Fruit fly (Drosophila melanogaster) whole organism, embryonic: ENCODE data around the gene Osi2.

ENCODE experiments used
- Adf1 ChIP-seq: fragments of 200-800 bp; sonication (Bioruptor generic); IDR thresholded peaks from 2 replicates; pipeline ENCODE4 v1.3.6; 2022; ENCODE audit warnings: missing biosample characterization, missing genetic modification characterization
- Antp ChIP-seq: fragments of 200-800 bp; sonication (Bioruptor generic); optimal IDR thresholded peaks from 3 replicates; lab custom pipeline; 2016; ENCODE audit warnings: missing biosample characterization, missing genetic modification characterization
- Bdp1 ChIP-seq: fragments of 200-800 bp; sonication (Bioruptor generic); optimal IDR thresholded peaks from 3 replicates; lab custom pipeline; 2016; ENCODE audit warnings: missing biosample characterization, missing genetic modification characterization
- Blimp-1 ChIP-seq: fragments of 200-800 bp; sonication (Bioruptor generic); optimal IDR thresholded peaks from 3 replicates; lab custom pipeline; 2018; ENCODE audit warnings: missing biosample characterization, missing genetic modification characterization, mild to moderate bottlenecking, moderate library complexity, missing genetic modification reagents
- C15 ChIP-seq: fragments of 200-800 bp; sonication (Bioruptor generic); IDR thresholded peaks from 3 replicates; pipeline ENCODE4 v1.3.6; 2022; ENCODE audit warnings: missing biosample characterization, missing genetic modification characterization
- CG12299 ChIP-seq: fragments of 200-800 bp; sonication (Bioruptor generic); optimal IDR thresholded peaks from 2 replicates; lab custom pipeline; 2018; ENCODE audit warnings: missing biosample characterization, mild to moderate bottlenecking, missing genetic modification characterization
- CG13624 ChIP-seq: fragments of 200-800 bp; sonication (Bioruptor generic); optimal IDR thresholded peaks from 2 replicates; lab custom pipeline; 2016; ENCODE audit warnings: missing biosample characterization, missing genetic modification characterization
- CG13894 ChIP-seq: fragments of 200-800 bp; sonication (Bioruptor generic); optimal IDR thresholded peaks from 3 replicates; lab custom pipeline; 2018; ENCODE audit warnings: missing biosample characterization, mild to moderate bottlenecking, missing genetic modification characterization, moderate library complexity
- CG15073 ChIP-seq: fragments of 200-800 bp; sonication (Bioruptor generic); optimal IDR thresholded peaks from 2 replicates; lab custom pipeline; 2016; ENCODE audit warnings: missing biosample characterization, missing genetic modification characterization
- CG15514 ChIP-seq: fragments of 200-800 bp; sonication (Bioruptor generic); optimal IDR thresholded peaks from 3 replicates; lab custom pipeline; 2017; ENCODE audit warnings: missing biosample characterization, missing genetic modification characterization, mild to moderate bottlenecking, moderate library complexity, missing genetic modification reagents
- CG17359 ChIP-seq: fragments of 200-800 bp; sonication (Bioruptor generic); optimal IDR thresholded peaks from 3 replicates; lab custom pipeline; 2018; ENCODE audit warnings: missing biosample characterization, mild to moderate bottlenecking, missing genetic modification characterization, moderate library complexity
- CG17912 ChIP-seq: fragments of 200-800 bp; sonication (Bioruptor generic); optimal IDR thresholded peaks from 2 replicates; lab custom pipeline; 2018; ENCODE audit warnings: missing biosample characterization, mild to moderate bottlenecking, missing genetic modification characterization
- CG18476 ChIP-seq: fragments of 200-800 bp; sonication (Bioruptor generic); optimal IDR thresholded peaks from 2 replicates; lab custom pipeline; 2016; ENCODE audit warnings: missing biosample characterization, mild to moderate bottlenecking, missing genetic modification characterization
- CG2875 ChIP-seq: fragments of 200-800 bp; sonication (Bioruptor generic); optimal IDR thresholded peaks from 2 replicates; lab custom pipeline; 2017; ENCODE audit warnings: missing biosample characterization, mild to moderate bottlenecking, missing genetic modification characterization, missing genetic modification reagents
- CG30020 ChIP-seq: fragments of 200-800 bp; optimal IDR thresholded peaks from 2 replicates; lab custom pipeline; 2019; ENCODE audit warnings: missing biosample characterization, mild to moderate bottlenecking, missing genetic modification characterization, moderate library complexity
- CG33557 ChIP-seq: fragments of 200-800 bp; sonication (Bioruptor generic); optimal IDR thresholded peaks from 2 replicates; lab custom pipeline; 2019; ENCODE audit warnings: missing biosample characterization, mild to moderate bottlenecking, missing genetic modification characterization, moderate library complexity
- CG3838 ChIP-seq: fragments of 200-800 bp; sonication (Bioruptor generic); optimal IDR thresholded peaks from 3 replicates; lab custom pipeline; 2016; ENCODE audit warnings: missing biosample characterization, missing genetic modification characterization
- CG5180 ChIP-seq: fragments of 200-800 bp; sonication (Bioruptor generic); optimal IDR thresholded peaks from 3 replicates; lab custom pipeline; 2017; ENCODE audit warnings: missing biosample characterization, missing genetic modification characterization, mild to moderate bottlenecking, moderate library complexity, missing genetic modification reagents
- CG5245 ChIP-seq: fragments of 200-800 bp; sonication (Bioruptor generic); optimal IDR thresholded peaks from 3 replicates; lab custom pipeline; 2016; ENCODE audit warnings: missing biosample characterization, missing genetic modification characterization
- CG6272 ChIP-seq: fragments of 200-800 bp; sonication (Bioruptor generic); IDR thresholded peaks from 2 replicates; pipeline ENCODE4 v1.3.6; 2022; ENCODE audit warnings: missing biosample characterization, missing genetic modification characterization
- CG8388 ChIP-seq: fragments of 200-800 bp; sonication (Bioruptor generic); optimal IDR thresholded peaks from 2 replicates; lab custom pipeline; 2019; ENCODE audit warnings: missing biosample characterization, mild to moderate bottlenecking, missing genetic modification characterization, moderate library complexity
- MBD-R2 ChIP-seq: fragments of 200-800 bp; sonication (Bioruptor generic); IDR thresholded peaks from 2 replicates; pipeline ENCODE4 v1.3.6; 2022; ENCODE audit warnings: missing biosample characterization, missing genetic modification characterization
- MTF-1 ChIP-seq: fragments of 200-800 bp; sonication (Bioruptor generic); optimal IDR thresholded peaks from 2 replicates; lab custom pipeline; 2018; ENCODE audit warnings: missing biosample characterization, mild to moderate bottlenecking, missing genetic modification characterization, borderline replicate concordance
- Max ChIP-seq: fragments of 200-800 bp; sonication (Bioruptor generic); optimal IDR thresholded peaks from 2 replicates; lab custom pipeline; 2016; ENCODE audit warnings: missing biosample characterization, mild to moderate bottlenecking, missing genetic modification characterization
- Six4 ChIP-seq: fragments of 200-800 bp; sonication (Bioruptor generic); optimal IDR thresholded peaks from 2 replicates; lab custom pipeline; 2016; ENCODE audit warnings: missing biosample characterization, missing genetic modification characterization
- Sox100B ChIP-seq: fragments of 200-800 bp; sonication (Bioruptor generic); optimal IDR thresholded peaks from 3 replicates; lab custom pipeline; 2018; ENCODE audit warnings: missing biosample characterization, mild to moderate bottlenecking, missing genetic modification characterization
- Sox102F ChIP-seq: fragments of 200-800 bp; sonication (Bioruptor generic); optimal IDR thresholded peaks from 2 replicates; lab custom pipeline; 2018; ENCODE audit warnings: missing biosample characterization, mild to moderate bottlenecking, missing genetic modification characterization, moderate library complexity
- Sry-δ ChIP-seq: fragments of 200-800 bp; sonication (Bioruptor generic); optimal IDR thresholded peaks from 2 replicates; lab custom pipeline; 2016; ENCODE audit warnings: missing biosample characterization, missing genetic modification characterization
- TFAM ChIP-seq: fragments of 200-800 bp; sonication (Bioruptor generic); optimal IDR thresholded peaks from 2 replicates; lab custom pipeline; 2017; ENCODE audit warnings: missing biosample characterization, missing genetic modification characterization, inconsistent platforms
- Vsx1 ChIP-seq: fragments of 200-800 bp; sonication (Bioruptor generic); optimal IDR thresholded peaks from 2 replicates; lab custom pipeline; 2017; ENCODE audit warnings: missing biosample characterization, mild to moderate bottlenecking, missing genetic modification characterization, missing genetic modification reagents
- Xrp1 ChIP-seq: fragments of 200-800 bp; sonication (Bioruptor generic); IDR thresholded peaks from 2 replicates; pipeline ENCODE4 v1.3.6; 2022; ENCODE audit warnings: missing biosample characterization, missing genetic modification characterization
- ab ChIP-seq: fragments of 200-800 bp; sonication (Bioruptor generic); optimal IDR thresholded peaks from 2 replicates; lab custom pipeline; 2016; ENCODE audit warnings: missing biosample characterization, missing genetic modification characterization
- ac ChIP-seq: fragments of 200-800 bp; sonication (Bioruptor generic); optimal IDR thresholded peaks from 3 replicates; lab custom pipeline; 2017; ENCODE audit warnings: missing biosample characterization, mild to moderate bottlenecking, missing genetic modification characterization
- bsh ChIP-seq, 2 experiments: fragments of 200-800 bp; sonication (Bioruptor generic); optimal IDR thresholded peaks; 2 replicates each; lab custom pipeline; 2017 to 2018; ENCODE audit warnings: mild to moderate bottlenecking in 2 of 2, missing biosample characterization in 2 of 2, missing genetic modification characterization in 2 of 2, moderate library complexity in 1 of 2
- dimm ChIP-seq: fragments of 200-800 bp; sonication (Bioruptor generic); IDR thresholded peaks from 2 replicates; pipeline ENCODE4 v1.3.6; 2022; ENCODE audit warnings: missing biosample characterization, missing genetic modification characterization
- dpn ChIP-seq, 2 experiments: fragments of 200-800 bp; sonication (Bioruptor generic); optimal IDR thresholded peaks; 3 replicates each; lab custom pipeline; 2016; ENCODE audit warnings: missing biosample characterization in 2 of 2, missing genetic modification characterization in 2 of 2
- eyg ChIP-seq: fragments of 200-800 bp; sonication (Bioruptor generic); optimal IDR thresholded peaks from 3 replicates; lab custom pipeline; 2016; ENCODE audit warnings: missing biosample characterization, missing genetic modification characterization
- fd3F ChIP-seq: fragments of 200-800 bp; sonication (Bioruptor generic); optimal IDR thresholded peaks from 2 replicates; lab custom pipeline; 2018; ENCODE audit warnings: missing biosample characterization, mild to moderate bottlenecking, missing genetic modification characterization, moderate library complexity
- fd64A ChIP-seq: fragments of 200-800 bp; sonication (Bioruptor generic); optimal IDR thresholded peaks from 3 replicates; lab custom pipeline; 2018; ENCODE audit warnings: missing biosample characterization, mild to moderate bottlenecking, missing genetic modification characterization
- gem ChIP-seq: fragments of 200-800 bp; sonication (Bioruptor generic); optimal IDR thresholded peaks from 2 replicates; lab custom pipeline; 2019; ENCODE audit warnings: missing biosample characterization, mild to moderate bottlenecking, missing genetic modification characterization, moderate library complexity
- gfzf ChIP-seq: fragments of 200-800 bp; sonication (Bioruptor generic); optimal IDR thresholded peaks from 2 replicates; lab custom pipeline; 2016; ENCODE audit warnings: missing biosample characterization, mild to moderate bottlenecking, missing genetic modification characterization, moderate library complexity
- grau ChIP-seq: fragments of 200-800 bp; optimal IDR thresholded peaks from 3 replicates; lab custom pipeline; 2019; ENCODE audit warnings: missing biosample characterization, mild to moderate bottlenecking, missing genetic modification characterization, moderate library complexity
- hth ChIP-seq: fragments of >200 bp; optimal IDR thresholded peaks from 2 replicates; lab custom pipeline; 2017; ENCODE audit warnings: inconsistent platforms
- kni ChIP-seq: fragments of 200-800 bp; sonication (Bioruptor generic); optimal IDR thresholded peaks from 3 replicates; lab custom pipeline; 2017; ENCODE audit warnings: mild to moderate bottlenecking, missing biosample characterization, missing genetic modification reagents, missing genetic modification characterization
- pzg ChIP-seq: fragments of 200-800 bp; sonication (Bioruptor generic); optimal IDR thresholded peaks from 3 replicates; lab custom pipeline; 2018; ENCODE audit warnings: missing biosample characterization, mild to moderate bottlenecking, missing genetic modification characterization, moderate library complexity
- scrt ChIP-seq: fragments of 200-800 bp; sonication (Bioruptor generic); optimal IDR thresholded peaks from 2 replicates; lab custom pipeline; 2018; ENCODE audit warnings: missing biosample characterization, mild to moderate bottlenecking, missing genetic modification characterization, moderate library complexity
- sd ChIP-seq: fragments of 200-800 bp; sonication (Bioruptor generic); optimal IDR thresholded peaks from 3 replicates; lab custom pipeline; 2018; ENCODE audit warnings: missing biosample characterization, mild to moderate bottlenecking, missing genetic modification characterization, moderate library complexity
- seq ChIP-seq: fragments of 200-800 bp; sonication (Bioruptor generic); IDR thresholded peaks from 2 replicates; pipeline ENCODE4 v1.3.6; 2022; ENCODE audit warnings: missing biosample characterization, missing genetic modification characterization
- tx ChIP-seq: fragments of 200-800 bp; sonication (Bioruptor generic); optimal IDR thresholded peaks from 2 replicates; lab custom pipeline; 2016; ENCODE audit warnings: missing biosample characterization, missing genetic modification characterization

Gene Osi2

dm6 chr3R:6229055-6229841 lies 20.1 kb downstream of the Osi2 start (continued):
- TF ChIP-seq scrt (GFP tag; lab: Kevin White, UChicago) = no peak
- TF ChIP-seq CG2875 = peak; percentile 40
- no peak for TF ChIP-seq CG17912 (GFP tag; lab: Kevin White, UChicago)
- TF ChIP-seq CG5245 = no peak
- no peak for TF ChIP-seq pzg (GFP tag; lab: Kevin White, UChicago)
- no peak for TF ChIP-seq Xrp1 (GFP tag; lab: Robert Waterston, UW)
- TF ChIP-seq Sry-δ (GFP tag; lab: Kevin White, UChicago) = no peak
- no peak for TF ChIP-seq Antp
- TF ChIP-seq CG5180 (GFP tag; lab: Kevin White, UChicago) = no peak
- TF ChIP-seq CG17359 = peak; percentile 25
- no peak for TF ChIP-seq CG13624 (GFP tag; lab: Kevin White, UChicago)
- TF ChIP-seq dimm (GFP tag; lab: Robert Waterston, UW) = no peak
- TF ChIP-seq C15 = no peak
- no peak for TF ChIP-seq tx (GFP tag; lab: Kevin White, UChicago)
- TF ChIP-seq Max (GFP tag; lab: Kevin White, UChicago) = no peak
- TF ChIP-seq kni = no peak
- peak; percentile 22 for TF ChIP-seq grau (tag; lab: Kevin White, UChicago)
- peak; percentile 56 for TF ChIP-seq gem (tag; lab: Kevin White, UChicago)
- no peak for TF ChIP-seq ac (GFP tag; lab: Kevin White, UChicago)
- no peak for TF ChIP-seq sd
- no peak for TF ChIP-seq MTF-1 (GFP tag; lab: Kevin White, UChicago)
- no peak for TF ChIP-seq fd64A
- peak; percentile 59 for TF ChIP-seq Sox102F (GFP tag; lab: Kevin White, UChicago)
- no peak for TF ChIP-seq seq (GFP tag; lab: Robert Waterston, UW)
- TF ChIP-seq TFAM (GFP tag; lab: Kevin White, UChicago) = no peak
- TF ChIP-seq Blimp-1 = peak; percentile 85
- TF ChIP-seq dpn (GFP tag; optimal IDR thresholded peaks at IDR 0.05; lab: Kevin White, UChicago) = no peak
- no peak for TF ChIP-seq CG6272 (GFP tag; lab: Robert Waterston, UW)
- TF ChIP-seq CG33557 (GFP tag; lab: Kevin White, UChicago) = no peak
- no peak for TF ChIP-seq CG30020
- TF ChIP-seq CG15073 (GFP tag; lab: Kevin White, UChicago) = no peak
- TF ChIP-seq Vsx1 (GFP tag; lab: Kevin White, UChicago) = no peak
- TF ChIP-seq Sox100B = peak; percentile 31
- no peak for TF ChIP-seq CG18476
- TF ChIP-seq Adf1 (GFP tag; lab: Robert Waterston, UW) = no peak
- TF ChIP-seq eyg (GFP tag; lab: Kevin White, UChicago) = no peak
- TF ChIP-seq Bdp1 (GFP tag; lab: Kevin White, UChicago) = no peak
- TF ChIP-seq CG12299 (tag; lab: Kevin White, UChicago) = no peak
- TF ChIP-seq CG8388 (GFP tag; lab: Kevin White, UChicago) = peak; percentile 8
- no peak for TF ChIP-seq hth (lab: Kevin White, UChicago)
- no peak for TF ChIP-seq gfzf (GFP tag; lab: Kevin White, UChicago)
- no peak for TF ChIP-seq MBD-R2 (GFP tag; lab: Robert Waterston, UW)
- no peak for TF ChIP-seq CG13894 (tag; lab: Kevin White, UChicago)
- no peak for TF ChIP-seq Six4 (GFP tag; lab: Kevin White, UChicago)
- TF ChIP-seq fd3F (GFP tag; lab: Kevin White, UChicago) = no peak
- TF ChIP-seq bsh (GFP tag; optimal IDR thresholded peaks at IDR 0.05; lab: Kevin White, UChicago) = peak in 1 of 2 experiments; percentile 61
- no peak for TF ChIP-seq CG15514
- no peak for TF ChIP-seq ab (GFP tag; lab: Kevin White, UChicago)
- TF ChIP-seq CG3838 (GFP tag; lab: Kevin White, UChicago) = no peak
